Fruit fly (Drosophila melanogaster) whole organism, embryonic: ENCODE data around the gene Gyc89Da.

Experiments used
- Antp ChIP-seq: fragments of 200-800 bp; sonication (Bioruptor generic); optimal IDR thresholded peaks from 3 replicates; lab custom pipeline; 2016; ENCODE audit warnings: missing biosample characterization, missing genetic modification characterization
- Asciz ChIP-seq: fragments of 200-800 bp; sonication (Bioruptor generic); optimal IDR thresholded peaks from 2 replicates; lab custom pipeline; 2017; ENCODE audit warnings: missing biosample characterization, mild to moderate bottlenecking, missing genetic modification characterization, missing genetic modification reagents
- Atf-2 ChIP-seq: fragments of 200-800 bp; sonication (Bioruptor generic); optimal IDR thresholded peaks from 2 replicates; lab custom pipeline; 2016; ENCODE audit warnings: missing biosample characterization, missing genetic modification characterization
- Atf3 ChIP-seq: fragments of 200-800 bp; sonication (Bioruptor generic); optimal IDR thresholded peaks from 3 replicates; lab custom pipeline; 2016; ENCODE audit warnings: missing biosample characterization, missing genetic modification characterization
- Awh ChIP-seq: fragments of 200-800 bp; sonication (Bioruptor generic); IDR thresholded peaks from 2 replicates; pipeline ENCODE4, ENCODE4 v1.3.6; 2022; ENCODE audit warnings: missing biosample characterization, missing genetic modification characterization
- Bgb ChIP-seq: fragments of 200-800 bp; sonication (Bioruptor generic); IDR thresholded peaks from 2 replicates; pipeline ENCODE4 v1.3.6; 2022; ENCODE audit warnings: missing biosample characterization, missing genetic modification characterization; ENCODE audit not compliant: partially characterized antibody
- CG11560 ChIP-seq: fragments of 200-800 bp; sonication (Bioruptor generic); IDR thresholded peaks from 3 replicates; pipeline ENCODE4 v1.3.6; 2022; ENCODE audit warnings: missing biosample characterization, missing genetic modification characterization
- CG12299 ChIP-seq: fragments of 200-800 bp; sonication (Bioruptor generic); optimal IDR thresholded peaks from 2 replicates; lab custom pipeline; 2018; ENCODE audit warnings: missing biosample characterization, mild to moderate bottlenecking, missing genetic modification characterization
- CG13624 ChIP-seq: fragments of 200-800 bp; sonication (Bioruptor generic); optimal IDR thresholded peaks from 2 replicates; lab custom pipeline; 2016; ENCODE audit warnings: missing biosample characterization, missing genetic modification characterization
- CG14667 ChIP-seq: fragments of 200-800 bp; sonication (Bioruptor generic); IDR thresholded peaks from 2 replicates; pipeline ENCODE4 v1.3.6; 2022; ENCODE audit warnings: missing biosample characterization, missing genetic modification characterization
- CG14965 ChIP-seq: fragments of 200-800 bp; sonication (Bioruptor generic); optimal IDR thresholded peaks from 2 replicates; lab custom pipeline; 2016; ENCODE audit warnings: missing biosample characterization, missing genetic modification characterization, borderline replicate concordance
- CG15011 ChIP-seq: fragments of 200-800 bp; sonication (Bioruptor generic); optimal IDR thresholded peaks from 3 replicates; lab custom pipeline; 2018; ENCODE audit warnings: missing biosample characterization, mild to moderate bottlenecking, missing genetic modification characterization
- CG1529 ChIP-seq: fragments of 200-800 bp; sonication (Bioruptor generic); optimal IDR thresholded peaks from 3 replicates; lab custom pipeline; 2018; ENCODE audit warnings: missing biosample characterization, missing genetic modification characterization
- CG15479 ChIP-seq: fragments of 200-800 bp; sonication (Bioruptor generic); optimal IDR thresholded peaks from 3 replicates; lab custom pipeline; 2019; ENCODE audit warnings: missing biosample characterization, mild to moderate bottlenecking, missing genetic modification characterization, moderate library complexity
- CG1603 ChIP-seq: fragments of 200-800 bp; sonication (Bioruptor generic); optimal IDR thresholded peaks from 2 replicates; lab custom pipeline; 2019; ENCODE audit warnings: missing biosample characterization, mild to moderate bottlenecking, missing genetic modification characterization, moderate library complexity
- CG16779 ChIP-seq: fragments of 200-800 bp; sonication (Bioruptor generic); IDR thresholded peaks from 2 replicates; pipeline ENCODE4 v1.3.6; 2022; ENCODE audit warnings: missing biosample characterization, missing genetic modification characterization
- CG16813 ChIP-seq: fragments of 200-800 bp; sonication (Bioruptor generic); IDR thresholded peaks from 3 replicates; pipeline ENCODE4 v1.3.6; 2022; ENCODE audit warnings: missing biosample characterization, missing genetic modification characterization; ENCODE audit not compliant: partially characterized antibody
- CG17912 ChIP-seq: fragments of 200-800 bp; sonication (Bioruptor generic); optimal IDR thresholded peaks from 2 replicates; lab custom pipeline; 2018; ENCODE audit warnings: missing biosample characterization, mild to moderate bottlenecking, missing genetic modification characterization
- CG18619 ChIP-seq: fragments of 200-800 bp; sonication (Bioruptor generic); optimal IDR thresholded peaks from 3 replicates; lab custom pipeline; 2017; ENCODE audit warnings: missing biosample characterization, mild to moderate bottlenecking, missing genetic modification characterization
- CG2202 ChIP-seq: fragments of 200-800 bp; sonication (Bioruptor generic); optimal IDR thresholded peaks from 2 replicates; lab custom pipeline; 2018; ENCODE audit warnings: missing biosample characterization, mild to moderate bottlenecking, missing genetic modification characterization
- CG30403 ChIP-seq: fragments of 200-800 bp; sonication (Bioruptor generic); optimal IDR thresholded peaks from 3 replicates; lab custom pipeline; 2016; ENCODE audit warnings: missing biosample characterization, missing genetic modification characterization
- CG31388 ChIP-seq: fragments of 200-800 bp; sonication (Bioruptor generic); optimal IDR thresholded peaks from 2 replicates; lab custom pipeline; 2016; ENCODE audit warnings: missing biosample characterization, missing genetic modification characterization
- CG3163 ChIP-seq: fragments of 200-800 bp; sonication (Bioruptor generic); optimal IDR thresholded peaks from 3 replicates; lab custom pipeline; 2016; ENCODE audit warnings: missing biosample characterization, missing genetic modification characterization
- CG4424 ChIP-seq: fragments of 200-800 bp; sonication (Bioruptor generic); optimal IDR thresholded peaks from 3 replicates; lab custom pipeline; 2016; ENCODE audit warnings: missing biosample characterization, missing genetic modification characterization
- CG6765 ChIP-seq: fragments of 200-800 bp; sonication (Bioruptor generic); optimal IDR thresholded peaks from 3 replicates; lab custom pipeline; 2017; ENCODE audit warnings: missing biosample characterization, mild to moderate bottlenecking, missing genetic modification characterization
- CG7745 ChIP-seq: fragments of 200-800 bp; sonication (Bioruptor generic); optimal IDR thresholded peaks from 2 replicates; lab custom pipeline; 2018; ENCODE audit warnings: missing biosample characterization, mild to moderate bottlenecking, missing genetic modification characterization, moderate library complexity
- CG7928 ChIP-seq: fragments of 200-800 bp; sonication (Bioruptor generic); optimal IDR thresholded peaks from 2 replicates; lab custom pipeline; 2017; ENCODE audit warnings: missing biosample characterization, mild to moderate bottlenecking, missing genetic modification characterization
- CG8089 ChIP-seq: fragments of 200-800 bp; sonication (Bioruptor generic); optimal IDR thresholded peaks from 3 replicates; lab custom pipeline; 2016; ENCODE audit warnings: missing biosample characterization, missing genetic modification characterization
- CG8290 ChIP-seq, 3 experiments: fragments of 200-800 bp; sonication (Bioruptor generic); optimal IDR thresholded peaks; 2 replicates each; lab custom pipeline; 2016 to 2019; ENCODE audit warnings: missing biosample characterization in 3 of 3, missing genetic modification characterization in 3 of 3, mild to moderate bottlenecking in 2 of 3, moderate library complexity in 1 of 3
- Eip74EF ChIP-seq, 2 experiments: fragments of 200-800 bp in 1 of 2; fragments of >200 bp in 1 of 2; sonication (Bioruptor generic) in 1 of 2; optimal IDR thresholded peaks; 2 replicates each; lab custom pipeline; 2017 to 2019; ENCODE audit warnings: missing biosample characterization in 2 of 2, missing genetic modification characterization in 2 of 2, mild to moderate bottlenecking in 1 of 2, moderate library complexity in 1 of 2
- Elba2 ChIP-seq: fragments of 200-800 bp; sonication (Bioruptor generic); optimal IDR thresholded peaks from 3 replicates; lab custom pipeline; 2016; ENCODE audit warnings: missing biosample characterization, missing genetic modification characterization
- H2.0 ChIP-seq: fragments of 200-800 bp; sonication (Bioruptor generic); IDR thresholded peaks from 2 replicates; pipeline ENCODE4 v1.3.6; 2022; ENCODE audit warnings: missing biosample characterization, missing genetic modification characterization
- HLH4C ChIP-seq: fragments of 200-800 bp; sonication (Bioruptor generic); IDR thresholded peaks from 3 replicates; pipeline ENCODE4 v1.3.6; 2022; ENCODE audit warnings: missing biosample characterization, missing genetic modification characterization; ENCODE audit not compliant: partially characterized antibody
- Hr39 ChIP-seq: fragments of >200 bp; optimal IDR thresholded peaks from 2 replicates; lab custom pipeline; 2017
- NC2β ChIP-seq: fragments of 200-800 bp; sonication (Bioruptor generic); optimal IDR thresholded peaks from 2 replicates; lab custom pipeline; 2016; ENCODE audit warnings: missing biosample characterization, missing genetic modification characterization
- Nf-YC ChIP-seq: fragments of 200-800 bp; optimal IDR thresholded peaks from 3 replicates; lab custom pipeline; 2019; ENCODE audit warnings: missing biosample characterization, mild to moderate bottlenecking, missing genetic modification characterization, moderate library complexity
- Vsx1 ChIP-seq: fragments of 200-800 bp; sonication (Bioruptor generic); optimal IDR thresholded peaks from 2 replicates; lab custom pipeline; 2017; ENCODE audit warnings: missing biosample characterization, mild to moderate bottlenecking, missing genetic modification characterization, missing genetic modification reagents
- amos ChIP-seq: fragments of 200-800 bp; sonication (Bioruptor generic); IDR thresholded peaks from 2 replicates; pipeline ENCODE4 v1.3.6; 2022; ENCODE audit warnings: missing biosample characterization, missing genetic modification characterization; ENCODE audit not compliant: partially characterized antibody
- bcd ChIP-seq: fragments of 200-800 bp; sonication (Bioruptor generic); optimal IDR thresholded peaks from 2 replicates; lab custom pipeline; 2017; ENCODE audit warnings: missing biosample characterization, mild to moderate bottlenecking, missing genetic modification characterization
- cad ChIP-seq: fragments of >200 bp; optimal IDR thresholded peaks from 2 replicates; lab custom pipeline; 2017; ENCODE audit warnings: missing biosample characterization, missing genetic modification characterization
- caup ChIP-seq: fragments of 200-800 bp; sonication (Bioruptor generic); optimal IDR thresholded peaks from 3 replicates; lab custom pipeline; 2017; ENCODE audit warnings: missing biosample characterization, mild to moderate bottlenecking, missing genetic modification characterization, moderate library complexity; ENCODE audit not compliant: severe bottlenecking
- chn ChIP-seq: fragments of 200-800 bp; sonication (Bioruptor generic); optimal IDR thresholded peaks from 2 replicates; lab custom pipeline; 2016; ENCODE audit warnings: missing biosample characterization, missing genetic modification characterization
- crc ChIP-seq: fragments of 200-800 bp; sonication (Bioruptor generic); optimal IDR thresholded peaks from 2 replicates; lab custom pipeline; 2016; ENCODE audit warnings: missing biosample characterization, missing genetic modification characterization
- disco-r ChIP-seq: fragments of 200-800 bp; sonication (Bioruptor generic); optimal IDR thresholded peaks from 2 replicates; lab custom pipeline; 2016; ENCODE audit warnings: missing biosample characterization, missing genetic modification characterization
- dpn ChIP-seq, 2 experiments: fragments of 200-800 bp; sonication (Bioruptor generic); optimal IDR thresholded peaks; 3 replicates each; lab custom pipeline; 2016; ENCODE audit warnings: missing biosample characterization in 2 of 2, missing genetic modification characterization in 2 of 2
- ems ChIP-seq: fragments of 200-800 bp; sonication (Bioruptor generic); optimal IDR thresholded peaks from 3 replicates; lab custom pipeline; 2016; ENCODE audit warnings: missing biosample characterization, missing genetic modification characterization
- kni ChIP-seq: fragments of 200-800 bp; sonication (Bioruptor generic); optimal IDR thresholded peaks from 3 replicates; lab custom pipeline; 2017; ENCODE audit warnings: mild to moderate bottlenecking, missing biosample characterization, missing genetic modification reagents, missing genetic modification characterization
- sens-2 ChIP-seq: fragments of 200-800 bp; sonication (Bioruptor generic); IDR thresholded peaks from 2 replicates; pipeline ENCODE4 v1.3.6; 2022; ENCODE audit warnings: missing biosample characterization, missing genetic modification characterization

Gyc89Da gene

dm6 chr3R:16449187-16449973 is 23.0 kb upstream of the Gyc89Da start (continued):
- TF ChIP-seq CG8089 (GFP tag; lab: Kevin White, UChicago) (peak; percentile 92), CG1529 (GFP tag; lab: Kevin White, UChicago) (peak; percentile 94), crc (GFP tag; lab: Kevin White, UChicago) (peak; percentile 84), Vsx1 (GFP tag; lab: Kevin White, UChicago) (peak; percentile 26), CG16813 (GFP tag; lab: Robert Waterston, UW) (peak; percentile 82), CG7745 (tag; lab: Kevin White, UChicago) (peak; percentile 75), sens-2 (peak; percentile 96), Eip74EF (GFP tag; optimal IDR thresholded peaks at IDR 0.05; lab: Kevin White, UChicago) (peak in 1 of 2 experiments; percentile 88), Hr39 (lab: Kevin White, UChicago) (no peak), Awh (GFP tag; lab: Robert Waterston, UW) (peak; percentile 96), CG17912 (GFP tag; lab: Kevin White, UChicago) (peak; percentile 85), amos (GFP tag; lab: Robert Waterston, UW) (peak; percentile 51; the same call in 1 of the 2 replicates), CG1603 (tag; lab: Kevin White, UChicago) (peak; percentile 97), bcd (GFP tag; lab: Kevin White, UChicago) (peak; percentile 85), CG15011 (GFP tag; lab: Kevin White, UChicago) (peak; percentile 71), CG3163 (peak; percentile 64), Atf-2 (GFP tag; lab: Kevin White, UChicago) (peak; percentile 87), CG30403 (GFP tag; lab: Kevin White, UChicago) (peak; percentile 93), Antp (GFP tag; lab: Kevin White, UChicago) (peak; percentile 95), Elba2 (peak; percentile 31), CG13624 (peak; percentile 93), CG14667 (GFP tag; lab: Robert Waterston, UW) (peak; percentile 95), chn (GFP tag; lab: Kevin White, UChicago) (peak; percentile 94), CG7928 (peak; percentile 36), NC2β (GFP tag; lab: Kevin White, UChicago) (peak; percentile 89), cad (GFP tag; lab: Kevin White, UChicago) (no peak), ems (GFP tag; lab: Kevin White, UChicago) (peak; percentile 93), Bgb (GFP tag; lab: Robert Waterston, UW) (peak; percentile 68), CG6765 (GFP tag; lab: Kevin White, UChicago) (no peak), Asciz (peak; percentile 94), CG2202 (peak; percentile 89), H2.0 (GFP tag; lab: Robert Waterston, UW) (peak; percentile 96), CG15479 (GFP tag; lab: Kevin White, UChicago) (peak; percentile 3), Nf-YC (tag; lab: Kevin White, UChicago) (peak; percentile 70), HLH4C (GFP tag; lab: Robert Waterston, UW) (peak; percentile 67), CG18619 (GFP tag; lab: Kevin White, UChicago) (peak; percentile 89), CG8290 (GFP tag; optimal IDR thresholded peaks at IDR 0.05; lab: Kevin White, UChicago) (peak; percentile 86), CG8290 (tag; optimal IDR thresholded peaks at IDR 0.05; lab: Kevin White, UChicago) (peak; percentile 83 to 93), dpn (GFP tag; optimal IDR thresholded peaks at IDR 0.05; lab: Kevin White, UChicago) (peak; percentile 92 to 95), CG12299 (tag; lab: Kevin White, UChicago) (peak; percentile 83), CG31388 (GFP tag; lab: Kevin White, UChicago) (peak; percentile 87), Atf3 (GFP tag; lab: Kevin White, UChicago) (peak; percentile 95), disco-r (peak; percentile 80), caup (GFP tag; lab: Kevin White, UChicago) (peak; percentile 74), CG4424 (GFP tag; lab: Kevin White, UChicago) (peak; percentile 97), CG11560 (tag; lab: Robert Waterston, UW) (peak; percentile 81), CG16779 (GFP tag; lab: Robert Waterston, UW) (peak; percentile 84), CG14965 (GFP tag; lab: Kevin White, UChicago) (peak; percentile 73), kni (GFP tag; lab: Kevin White, UChicago) (peak; percentile 93)
